Fruit fly (Drosophila melanogaster): Measurements from ENCODE around the gene Taf10b.
A peak's percentile ranks its signal among the peaks of the same experiment; 100 is the strongest.

The Taf10b gene

DNA sequence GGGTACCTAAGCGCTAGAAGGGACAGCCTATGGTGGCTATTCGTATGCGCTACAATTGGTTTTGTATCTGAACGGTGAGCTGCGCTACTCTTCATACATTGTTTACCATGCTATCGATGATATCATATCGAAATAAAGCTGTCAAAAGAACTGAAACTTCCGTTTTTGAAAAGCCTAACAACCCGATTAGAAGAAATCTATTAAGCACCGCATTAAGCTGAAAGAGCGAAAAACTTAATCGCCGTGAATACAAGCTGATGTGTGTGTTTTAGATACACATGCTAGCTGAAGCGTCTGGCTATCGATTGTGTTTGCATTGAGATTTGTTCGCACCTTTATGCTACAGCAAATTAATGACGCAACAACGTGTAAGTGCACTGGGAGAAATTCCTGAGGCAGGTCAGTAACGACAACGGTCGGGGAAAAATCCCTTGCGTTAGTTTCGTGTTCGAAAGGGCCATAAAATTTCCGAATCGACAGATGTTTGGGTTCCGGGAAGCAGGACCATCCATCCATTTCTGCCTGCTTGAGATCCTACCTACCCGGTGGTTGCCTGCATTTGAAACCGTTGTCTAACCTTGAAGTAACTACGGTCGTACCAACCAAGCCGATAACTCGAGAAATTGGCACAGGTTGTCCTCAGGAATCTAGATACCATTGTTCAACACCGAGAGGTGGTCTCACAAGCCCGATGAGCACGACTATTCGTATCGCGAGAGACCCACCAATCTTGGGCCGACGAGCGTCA is 17.1 kb downstream of the Taf10b start:
- no peak for TF ChIP-seq CG8478 (optimal IDR thresholded peaks at IDR 0.05)
- TF ChIP-seq CTCF (optimal IDR thresholded peaks at IDR 0.05): no peak

- no peak for TF ChIP-seq CTCF (optimal IDR thresholded peaks at IDR 0.05)
- no peak for TF ChIP-seq CG8478 (optimal IDR thresholded peaks at IDR 0.05)
Observed at dm6 chr2L:2749144-2749766, 18.4 kb downstream of the Taf10b start.

DNA sequence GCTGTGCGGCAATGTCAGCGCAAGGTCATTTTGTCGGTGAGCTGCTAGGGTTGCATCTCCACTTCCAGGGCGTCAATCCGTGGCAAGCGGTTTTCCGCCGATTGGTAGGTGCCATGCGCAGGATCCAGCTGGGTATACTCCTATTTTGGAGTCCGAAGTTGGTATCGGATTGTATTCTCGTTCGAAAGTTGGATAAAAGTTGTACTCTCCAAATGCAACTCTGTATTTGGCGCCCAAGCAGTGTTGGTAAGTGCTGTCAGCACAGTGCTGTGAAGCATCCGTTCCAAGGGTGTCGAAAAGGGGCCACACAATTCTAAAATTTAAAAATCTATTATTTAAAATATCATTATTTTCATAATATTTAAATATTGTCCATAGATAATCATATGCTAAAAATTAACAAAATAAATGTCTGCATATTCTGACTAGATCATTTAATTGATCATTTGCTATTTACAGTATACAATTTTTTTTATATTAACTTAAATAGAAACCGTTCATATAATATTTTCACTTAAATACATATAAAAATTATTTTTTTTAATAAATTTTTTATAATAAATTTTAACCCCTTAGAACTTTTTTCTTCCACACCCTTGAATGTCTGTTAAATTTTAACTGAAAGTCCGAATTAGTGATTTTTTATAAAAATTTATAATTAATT is 19.0 kb downstream of the Taf10b start:
- TF ChIP-seq CG8478 (optimal IDR thresholded peaks at IDR 0.05) (no peak), CTCF (optimal IDR thresholded peaks at IDR 0.05) (no peak)

dm6 chr2L:2744852-2745251 is 22.8 kb downstream of the Taf10b start, which contains the start of the genes CG9961 and Cwc25:
Gene CG9961, minus strand, starts transcription at chr2L:2744934.
Gene Cwc25, plus strand, starts transcription at chr2L:2745098.
- no peak for TF ChIP-seq CG8478 (optimal IDR thresholded peaks at IDR 0.05)
- no peak for TF ChIP-seq CTCF (optimal IDR thresholded peaks at IDR 0.05)

dm6 chr2L:2739820-2740230 is 27.8 kb downstream of the Taf10b start, which contains the start of gene Hrs:
Gene Hrs, plus strand, starts transcription at chr2L:2739986.
- TF ChIP-seq CTCF (optimal IDR thresholded peaks at IDR 0.05) (peak; percentile 25 to 54), CG8478 (optimal IDR thresholded peaks at IDR 0.05) (no peak)

DNA sequence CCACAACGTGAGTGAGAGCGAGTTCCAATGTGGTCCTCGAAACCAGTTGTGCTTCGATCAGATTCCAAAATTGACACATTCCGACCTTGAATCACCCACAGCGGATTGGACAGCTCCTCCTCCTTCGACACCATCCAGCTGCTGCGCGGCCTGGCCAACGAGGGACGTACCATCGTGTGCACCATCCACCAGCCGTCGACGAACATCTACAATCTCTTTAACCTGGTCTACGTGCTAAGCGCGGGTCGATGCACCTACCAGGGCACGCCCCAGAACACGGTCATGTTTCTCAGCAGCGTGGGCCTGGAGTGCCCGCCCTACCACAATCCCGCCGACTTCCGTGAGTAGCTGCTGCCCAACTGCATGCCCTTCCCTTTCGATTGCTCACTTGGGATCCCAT is 30.1 kb downstream of the Taf10b start:
- TF ChIP-seq CTCF (optimal IDR thresholded peaks at IDR 0.05) (no peak), CG8478 (optimal IDR thresholded peaks at IDR 0.05) (no peak)

dm6 chr2L:2735539-2735938 is 32.1 kb downstream of the Taf10b start:
- no peak for TF ChIP-seq CG8478 (optimal IDR thresholded peaks at IDR 0.05)
- TF ChIP-seq CTCF (optimal IDR thresholded peaks at IDR 0.05): no peak

- TF ChIP-seq CG8478 (optimal IDR thresholded peaks at IDR 0.05) (no peak), CTCF (optimal IDR thresholded peaks at IDR 0.05) (no peak)
Observed at dm6 chr2L:2734946-2735345, 32.7 kb downstream of the Taf10b start.

DNA sequence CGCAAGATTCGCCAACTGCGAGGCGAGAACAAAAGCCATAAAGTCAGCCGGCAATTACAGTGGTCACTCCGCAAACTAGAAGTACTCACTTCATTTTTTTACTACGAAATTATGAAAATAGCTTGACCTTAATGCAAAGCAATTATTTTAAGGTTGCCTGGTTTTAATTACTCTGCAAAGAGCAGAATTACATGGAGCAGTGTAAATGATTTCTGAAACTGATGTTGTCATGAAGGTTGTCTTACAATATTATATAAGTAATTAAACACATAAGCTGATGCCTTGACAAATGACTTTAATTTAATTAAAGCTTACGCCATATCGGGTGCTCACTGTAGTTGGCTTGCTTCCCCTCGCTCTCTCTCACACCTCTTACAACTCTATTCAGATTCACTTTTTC is 33.4 kb downstream of the Taf10b start:
- no peak for TF ChIP-seq CTCF (optimal IDR thresholded peaks at IDR 0.05)

dm6 chr2L:2732139-2732830 is 35.4 kb downstream of the Taf10b start:
- TF ChIP-seq CG8478 (optimal IDR thresholded peaks at IDR 0.05) (no peak), CTCF (optimal IDR thresholded peaks at IDR 0.05) (no peak)

- TF ChIP-seq CTCF (optimal IDR thresholded peaks at IDR 0.05): no peak
- TF ChIP-seq CG8478 (optimal IDR thresholded peaks at IDR 0.05): no peak
Observed at dm6 chr2L:2731370-2732138, 36.1 kb downstream of the Taf10b start.

dm6 chr2L:2730756-2731155 is 36.9 kb downstream of the Taf10b start:
- TF ChIP-seq CTCF (optimal IDR thresholded peaks at IDR 0.05): no peak
- TF ChIP-seq CG8478 (optimal IDR thresholded peaks at IDR 0.05): no peak

dm6 chr2L:2729882-2730281 is 37.8 kb downstream of the Taf10b start:
- TF ChIP-seq CG8478 (optimal IDR thresholded peaks at IDR 0.05) (no peak), CTCF (optimal IDR thresholded peaks at IDR 0.05) (no peak)

DNA sequence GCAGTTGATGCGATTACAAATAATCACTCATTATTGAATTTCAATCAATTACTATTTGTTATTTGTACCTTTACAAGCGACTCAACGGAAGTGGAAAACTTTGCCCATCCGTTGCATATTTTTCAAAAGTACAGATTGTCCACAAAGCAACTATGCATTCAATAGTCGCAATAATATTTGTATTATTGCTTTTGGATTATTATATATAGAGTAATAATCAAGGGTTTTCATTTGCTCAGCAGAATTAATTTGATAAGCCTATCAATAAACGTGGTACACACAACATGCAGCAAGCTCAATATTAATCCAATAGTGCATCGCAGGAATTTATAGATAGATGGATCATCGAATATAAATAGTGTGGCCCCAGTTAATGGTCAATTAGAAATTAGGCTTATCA is 39.1 kb downstream of the Taf10b start:
- TF ChIP-seq CTCF (optimal IDR thresholded peaks at IDR 0.05): no peak
- no peak for TF ChIP-seq CG8478 (optimal IDR thresholded peaks at IDR 0.05)

DNA sequence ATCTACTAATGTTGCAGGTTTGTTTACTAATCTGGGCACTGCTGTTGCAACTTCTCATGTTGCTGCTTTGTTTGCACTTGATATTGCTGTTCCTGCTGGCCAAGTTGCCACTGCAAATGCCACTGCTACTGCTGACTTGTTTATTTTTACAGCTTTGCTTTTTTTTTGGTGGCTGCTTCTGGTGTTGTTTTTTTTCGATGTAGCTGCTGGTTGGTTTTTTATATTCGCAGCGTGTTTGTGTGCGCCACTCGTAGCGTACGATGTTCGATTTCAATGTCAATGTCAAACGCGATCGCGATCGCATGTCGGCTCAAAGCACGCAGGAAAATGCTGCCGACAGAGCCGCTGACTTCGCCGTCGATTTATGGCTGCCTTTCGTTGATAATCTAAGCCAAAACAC is 39.8 kb downstream of the Taf10b start:
- TF ChIP-seq CG8478 (optimal IDR thresholded peaks at IDR 0.05): no peak
- no peak for TF ChIP-seq CTCF (optimal IDR thresholded peaks at IDR 0.05)
